Fruit fly (Drosophila melanogaster): ENCODE data around the gene CG10154.

CG10154 gene

dm6 chr3L:13410999-13411398 is 25.9 kb downstream of the CG10154 start (continued):
- TF ChIP-seq ranshi (GFP tag; IDR thresholded peaks at IDR 0.05) (no peak), Dip2 (GFP tag; IDR thresholded peaks at IDR 0.05) (peak; percentile 99), CG10209 (GFP tag; optimal IDR thresholded peaks at IDR 0.05) (no peak), CG8765 (GFP tag; IDR thresholded peaks at IDR 0.05) (no peak), CG2889 (GFP tag; IDR thresholded peaks at IDR 0.05) (no peak), lola (GFP tag; optimal IDR thresholded peaks at IDR 0.05) (peak in 1 of 3 experiments; percentile 2), Sox100B (GFP tag; optimal IDR thresholded peaks at IDR 0.05) (no peak), CG1792 (GFP tag; optimal IDR thresholded peaks at IDR 0.05) (no peak), CG16815 (GFP tag; optimal IDR thresholded peaks at IDR 0.05) (no peak), tll (GFP tag; optimal IDR thresholded peaks at IDR 0.05) (no peak), NFAT (GFP tag; IDR thresholded peaks at IDR 0.05) (peak; percentile 38; the same call in 1 of the 2 replicates), unpg (GFP tag; optimal IDR thresholded peaks at IDR 0.05) (peak; percentile 13), vvl (GFP tag; IDR thresholded peaks at IDR 0.05) (peak; percentile 37), CG8388 (GFP tag; optimal IDR thresholded peaks at IDR 0.05) (peak; percentile 16), CG30403 (GFP tag; optimal IDR thresholded peaks at IDR 0.05) (peak; percentile 49), chn (GFP tag; optimal IDR thresholded peaks at IDR 0.05) (peak; percentile 13), exex (tag; optimal IDR thresholded peaks at IDR 0.05) (no peak), sens (GFP tag) (peak; percentile 73), CG17802 (tag; optimal IDR thresholded peaks at IDR 0.05) (no peak), CG14667 (GFP tag; IDR thresholded peaks at IDR 0.05) (no peak), CG6254 (GFP tag; optimal IDR thresholded peaks at IDR 0.05) (no peak), CG8290 (GFP tag; optimal IDR thresholded peaks at IDR 0.05) (peak; percentile 26), CG8290 (tag; optimal IDR thresholded peaks at IDR 0.05) (no peak), D (optimal IDR thresholded peaks at IDR 0.05) (no peak), D (GFP tag; optimal IDR thresholded peaks at IDR 0.05) (no peak), CG4404 (GFP tag; IDR thresholded peaks at IDR 0.05) (no peak)

dm6 chr3L:13409809-13410521 is 27.0 kb downstream of the CG10154 start:
- TF ChIP-seq MBD-R2 (GFP tag; IDR thresholded peaks at IDR 0.05) (no peak), sens (GFP tag) (peak; percentile 11), CG9932 (GFP tag; IDR thresholded peaks at IDR 0.05) (no peak)

dm6 chr3L:13406873-13407272 is 30.1 kb downstream of the CG10154 start:
- peak; percentile 6 for TF ChIP-seq CG10979 (tag; optimal IDR thresholded peaks at IDR 0.05)
- TF ChIP-seq pum (GFP tag; optimal IDR thresholded peaks at IDR 0.05) = no peak
- TF ChIP-seq CG2712 (tag; optimal IDR thresholded peaks at IDR 0.05) = peak; percentile 2
- no peak for TF ChIP-seq Mrtf (GFP tag; IDR thresholded peaks at IDR 0.05)
- TF ChIP-seq Gug (GFP tag; IDR thresholded peaks at IDR 0.05) = no peak
- peak; percentile 37 for TF ChIP-seq CG9727 (GFP tag; optimal IDR thresholded peaks at IDR 0.05)
- TF ChIP-seq CG17361 (GFP tag; IDR thresholded peaks at IDR 0.05) = 0 out of 3 replicates have a peak, but pooled peaks have one; percentile 37
- TF ChIP-seq CG14710 (tag; optimal IDR thresholded peaks at IDR 0.05) = peak; percentile 3
- TF ChIP-seq dmrt11E (tag; optimal IDR thresholded peaks at IDR 0.05) = peak; percentile 40
- TF ChIP-seq tio (GFP tag; optimal IDR thresholded peaks at IDR 0.05) = peak; percentile 20
- TF ChIP-seq CG2116 (GFP tag; optimal IDR thresholded peaks at IDR 0.05) = no peak
- no peak for TF ChIP-seq lbe (GFP tag; optimal IDR thresholded peaks at IDR 0.05)
- peak; percentile 41 for TF ChIP-seq Med (GFP tag)
- peak; percentile 11 for TF ChIP-seq CG17829 (tag; optimal IDR thresholded peaks at IDR 0.05)
- TF ChIP-seq al (GFP tag; IDR thresholded peaks at IDR 0.05) = no peak
- no peak for TF ChIP-seq zfh1 (GFP tag; IDR thresholded peaks at IDR 0.05)
- peak; percentile 6 for TF ChIP-seq gem (tag; optimal IDR thresholded peaks at IDR 0.05)
- TF ChIP-seq Sox100B (GFP tag; optimal IDR thresholded peaks at IDR 0.05) = no peak
- TF ChIP-seq hb (GFP tag; IDR thresholded peaks at IDR 0.05; ENCODE audit: partially characterized antibody) = no peak
- TF ChIP-seq bsh (GFP tag; optimal IDR thresholded peaks at IDR 0.05) = peak in 1 of 2 experiments; percentile 12
- no peak for TF ChIP-seq CG1529 (GFP tag; optimal IDR thresholded peaks at IDR 0.05)
- no peak for TF ChIP-seq exex (tag; optimal IDR thresholded peaks at IDR 0.05)
- no peak for TF ChIP-seq zfh2 (GFP tag; optimal IDR thresholded peaks at IDR 0.05)
